Worm (Caenorhabditis elegans): ENCODE data around the gene nhr-150.

ce11 chrV:15484537-15484936 is 3.3 kb upstream of the nhr-150 start, which contains the start of gene C06B8.3:
- TF ChIP-seq T26A5.8 (tag; optimal IDR thresholded peaks at IDR 0.05): no peak
- no peak for TF ChIP-seq dpl-1 (GFP tag; optimal IDR thresholded peaks at IDR 0.05)
- no peak for TF ChIP-seq unc-130 (GFP tag; optimal IDR thresholded peaks at IDR 0.05)
- no peak for TF ChIP-seq unc-62 (GFP tag; optimal IDR thresholded peaks at IDR 0.05)

Measured in whole organism, young adult.